Worm (Caenorhabditis elegans) whole organism, L1 larva: ENCODE results near the gene pinn-4.

Experiments used
- C16A3.4 ChIP-seq: fragments of 150-350 bp; optimal IDR thresholded peaks from 2 replicates; lab custom pipeline; 2014; ENCODE audit warnings: missing biosample characterization, missing genetic modification characterization
- C34B4.2 ChIP-seq: sonication (generic microtip); optimal IDR thresholded peaks from 2 replicates; lab custom pipeline; 2017; ENCODE audit warnings: mild to moderate bottlenecking, missing genetic modification characterization, missing compliant biosample characterization
- efl-1 ChIP-seq, 4 experiments: fragments of 150-350 bp; optimal IDR thresholded peaks in 3 of 4; peaks in 1 of 4; 1 replicate in 1 of 4; 2 replicates in 3 of 4; lab custom pipeline; 2014; ENCODE audit warnings: missing biosample characterization in 2 of 4, missing genetic modification characterization in 2 of 4, missing genetic modification reagents in 2 of 4
- efl-3 ChIP-seq: fragments of 200-800 bp; sonication (Bioruptor generic); optimal IDR thresholded peaks from 2 replicates; lab custom pipeline; 2018; ENCODE audit warnings: mild to moderate bottlenecking, missing genetic modification characterization, missing compliant biosample characterization
- fkh-10 ChIP-seq: sonication (generic microtip); optimal IDR thresholded peaks from 2 replicates; lab custom pipeline; 2017; ENCODE audit warnings: missing biosample characterization, missing genetic modification reagents, missing genetic modification characterization
- lin-15B ChIP-seq: fragments of 150-350 bp; sonication (generic microtip); optimal IDR thresholded peaks from 3 replicates; lab custom pipeline; 2014; ENCODE audit warnings: missing biosample characterization, missing genetic modification characterization
- mef-2 ChIP-seq: fragments of 150-350 bp; optimal IDR thresholded peaks from 2 replicates; lab custom pipeline; 2014; ENCODE audit warnings: missing biosample characterization, missing genetic modification characterization
- nhr-237 ChIP-seq: fragments of 150-350 bp; optimal IDR thresholded peaks from 2 replicates; lab custom pipeline; 2014; ENCODE audit warnings: missing biosample characterization, missing genetic modification characterization
- nhr-47 ChIP-seq: sonication (generic microtip); optimal IDR thresholded peaks from 2 replicates; lab custom pipeline; 2016; ENCODE audit warnings: mild to moderate bottlenecking, missing genetic modification characterization, moderate library complexity, missing compliant biosample characterization
- pag-3 ChIP-seq: sonication (generic microtip); optimal IDR thresholded peaks from 2 replicates; lab custom pipeline; 2017; ENCODE audit warnings: missing genetic modification characterization, mild to moderate bottlenecking, missing compliant biosample characterization, antibody characterized with exemption, borderline replicate concordance; ENCODE audit not compliant: insufficient read depth
- pax-3 ChIP-seq: fragments of 200-800 bp; sonication (Bioruptor generic); optimal IDR thresholded peaks from 2 replicates; lab custom pipeline; 2018; ENCODE audit warnings: mild to moderate bottlenecking, missing genetic modification characterization, moderate library complexity, missing compliant biosample characterization
- tbx-2 ChIP-seq: sonication (generic microtip); optimal IDR thresholded peaks from 2 replicates; lab custom pipeline; 2016; ENCODE audit warnings: missing genetic modification characterization, missing compliant biosample characterization
- unc-30 ChIP-seq: sonication (generic microtip); optimal IDR thresholded peaks from 2 replicates; lab custom pipeline; 2017; ENCODE audit warnings: missing biosample characterization, missing genetic modification characterization
- unc-62 ChIP-seq: fragments of 150-350 bp; optimal IDR thresholded peaks from 2 replicates; lab custom pipeline; 2014; ENCODE audit warnings: missing biosample characterization, missing genetic modification reagents, missing genetic modification characterization
- ztf-11 ChIP-seq, 2 experiments: sonication (generic microtip); optimal IDR thresholded peaks; 2 replicates each; lab custom pipeline; 2016 to 2017; ENCODE audit warnings: missing genetic modification characterization in 2 of 2, missing biosample characterization in 1 of 2, missing compliant biosample characterization in 1 of 2

Gene pinn-4

ce11 chrII:13447668-13448067 is 44.9 kb downstream of the pinn-4 start (continued):
- TF ChIP-seq efl-1 (optimal IDR thresholded peaks at IDR 0.05; lab: Kevin White, UChicago) (peak; percentile 85 to 88), efl-1 (GFP tag; optimal IDR thresholded peaks at IDR 0.05 in 1 of 2; lab: Kevin White, UChicago) (peak; percentile 78 to 97), nhr-47 (tag; lab: Kevin White, UChicago) (peak; percentile 88), lin-15B (tag; lab: Kevin White, UChicago) (peak; percentile 91)

- TF ChIP-seq pag-3 (tag; lab: Kevin White, UChicago), result no peak
- TF ChIP-seq mef-2 (tag; lab: Kevin White, UChicago), result no peak
- no peak for TF ChIP-seq unc-30 (tag; lab: Kevin White, UChicago)
- no peak for TF ChIP-seq ztf-11 (tag; optimal IDR thresholded peaks at IDR 0.05; lab: Kevin White, UChicago)
- TF ChIP-seq nhr-237 (tag; lab: Kevin White, UChicago), result no peak
- TF ChIP-seq nhr-47 (tag; lab: Kevin White, UChicago), result no peak
- TF ChIP-seq C34B4.2 (tag; lab: Kevin White, UChicago), result no peak
- TF ChIP-seq C16A3.4 (tag; lab: Kevin White, UChicago), result no peak
- TF ChIP-seq pax-3, result no peak
- no peak for TF ChIP-seq unc-62 (GFP tag; lab: Kevin White, UChicago)
- no peak for TF ChIP-seq tbx-2
- TF ChIP-seq fkh-10 (GFP tag; lab: Kevin White, UChicago), result no peak
- no peak for TF ChIP-seq efl-3 (GFP tag; lab: Kevin White, UChicago)
Observed at ce11 chrII:13451321-13451720, 48.5 kb downstream of the pinn-4 start.
